Fruit fly (Drosophila melanogaster): Measurements from ENCODE around the gene vilya.

vilya gene

DNA sequence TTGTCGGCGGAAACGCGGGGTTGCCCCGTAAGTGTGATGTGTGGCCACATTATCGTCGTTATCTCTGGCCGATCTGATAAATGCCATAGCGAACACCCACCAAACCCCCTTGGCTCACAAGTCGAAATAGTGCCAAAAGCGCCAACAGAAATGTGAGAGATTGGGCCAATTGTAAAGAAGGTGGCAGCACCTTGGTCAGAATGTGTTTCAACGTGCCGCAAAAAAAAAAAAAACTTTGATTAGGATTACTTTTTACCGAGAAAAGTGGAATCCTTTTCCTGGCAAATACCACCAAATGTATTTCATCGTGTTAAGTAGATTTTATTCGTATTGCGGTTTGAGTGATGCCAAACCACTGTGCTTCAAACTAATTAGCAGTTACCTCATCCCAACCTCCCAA, 16.5 kb downstream of the vilya start (continued):
- TF ChIP-seq Atf-2 (GFP tag; optimal IDR thresholded peaks at IDR 0.05) (peak; percentile 56), oc (tag; optimal IDR thresholded peaks at IDR 0.05) (no peak), emc (GFP tag; optimal IDR thresholded peaks at IDR 0.05) (peak; percentile 61), Dip2 (GFP tag; IDR thresholded peaks at IDR 0.05) (peak; percentile 10; the same call in 1 of the 2 replicates), CG8388 (GFP tag; optimal IDR thresholded peaks at IDR 0.05) (peak; percentile 16), sc (optimal IDR thresholded peaks at IDR 0.05) (no peak), sc (GFP tag; optimal IDR thresholded peaks at IDR 0.05) (no peak), CG4854 (GFP tag; optimal IDR thresholded peaks at IDR 0.05) (peak; percentile 47), crol (GFP tag; IDR thresholded peaks at IDR 0.05) (peak; percentile 79), pnt (GFP tag; optimal IDR thresholded peaks at IDR 0.05) (peak; percentile 68), sna (GFP tag; IDR thresholded peaks at IDR 0.05; ENCODE audit: partially characterized antibody) (no peak), CG2199 (GFP tag; IDR thresholded peaks at IDR 0.05) (no peak), dmrt99B (tag; optimal IDR thresholded peaks at IDR 0.05) (peak; percentile 80), mld (GFP tag; IDR thresholded peaks at IDR 0.05; ENCODE audit: partially characterized antibody) (no peak), fd102C (GFP tag; optimal IDR thresholded peaks at IDR 0.05) (no peak), CG9797 (GFP tag; optimal IDR thresholded peaks at IDR 0.05) (no peak), gt (GFP tag; IDR thresholded peaks at IDR 0.05) (no peak; the same call in 1 of the 2 replicates), C15 (GFP tag; IDR thresholded peaks at IDR 0.05) (peak; percentile 77; the same call in 2 of the 3 replicates), CG1602 (GFP tag; optimal IDR thresholded peaks at IDR 0.05) (no peak), CG16815 (GFP tag; optimal IDR thresholded peaks at IDR 0.05) (peak; percentile 56), Dbx (GFP tag; IDR thresholded peaks at IDR 0.05) (peak; percentile 92), ato (GFP tag; IDR thresholded peaks at IDR 0.05; ENCODE audit: partially characterized antibody) (no peak), mirr (GFP tag; optimal IDR thresholded peaks at IDR 0.05) (no peak), CG9932 (GFP tag; IDR thresholded peaks at IDR 0.05) (peak; percentile 89), sd (tag; optimal IDR thresholded peaks at IDR 0.05) (peak; percentile 65), aop (GFP tag; IDR thresholded peaks at IDR 0.05) (peak; percentile 70), B-H1 (GFP tag; IDR thresholded peaks at IDR 0.05) (peak; percentile 83), sob (GFP tag; IDR thresholded peaks at IDR 0.05) (peak; percentile 93), CG32772 (GFP tag; IDR thresholded peaks at IDR 0.05) (peak; percentile 75), CG18619 (GFP tag; optimal IDR thresholded peaks at IDR 0.05) (peak; percentile 77), Scr (GFP tag; IDR thresholded peaks at IDR 0.05; ENCODE audit: partially characterized antibody) (no peak), CG9437 (GFP tag; optimal IDR thresholded peaks at IDR 0.05) (peak; percentile 1), ara (GFP tag; IDR thresholded peaks at IDR 0.05) (peak; percentile 55; the same call in 1 of the 2 replicates), jumu (GFP tag; optimal IDR thresholded peaks at IDR 0.05) (peak; percentile 84), CG10321 (GFP tag; IDR thresholded peaks at IDR 0.05) (peak; percentile 72), CG10543 (GFP tag; optimal IDR thresholded peaks at IDR 0.05) (peak; percentile 50), CG11247 (GFP tag; IDR thresholded peaks at IDR 0.05) (peak; percentile 89), ham (GFP tag; IDR thresholded peaks at IDR 0.05) (peak; percentile 75; the same call in 1 of the 2 replicates), pros (GFP tag; optimal IDR thresholded peaks at IDR 0.05) (no peak), p53 (GFP tag; optimal IDR thresholded peaks at IDR 0.05) (no peak), ken (GFP tag; IDR thresholded peaks at IDR 0.05) (peak; percentile 84), zen (tag; optimal IDR thresholded peaks at IDR 0.05) (peak; percentile 19), CG10147 (GFP tag; optimal IDR thresholded peaks at IDR 0.05) (peak; percentile 35), CG13894 (tag; optimal IDR thresholded peaks at IDR 0.05) (peak; percentile 74), hb (GFP tag; IDR thresholded peaks at IDR 0.05; ENCODE audit: partially characterized antibody) (0 out of 3 replicates have a peak, but pooled peaks have one; percentile 24), Spps (tag; optimal IDR thresholded peaks at IDR 0.05) (no peak), kni (GFP tag; optimal IDR thresholded peaks at IDR 0.05) (no peak), bcd (GFP tag; optimal IDR thresholded peaks at IDR 0.05) (peak; percentile 74), sens (GFP tag) (peak; percentile 91), Deaf1 (tag; optimal IDR thresholded peaks at IDR 0.05) (no peak), CG3847 (GFP tag; IDR thresholded peaks at IDR 0.05) (peak; percentile 90)
